Worm (Caenorhabditis elegans) whole organism, young adult: ENCODE results near the gene frpr-9.
A peak's percentile ranks its signal among the peaks of the same experiment; 100 is the strongest.

Experiments
- B0035.1 ChIP-seq: sonication (generic microtip); optimal IDR thresholded peaks from 2 replicates; lab custom pipeline; 2016; ENCODE audit warnings: missing genetic modification characterization, mild to moderate bottlenecking, missing compliant biosample characterization, missing genotype, missing genetic modification reagents
- B0336.3 ChIP-seq: fragments of 200-800 bp; sonication (Bioruptor generic); IDR thresholded peaks from 2 replicates; pipeline ENCODE4 v1.3.6; 2022; ENCODE audit warnings: missing genetic modification characterization, missing compliant biosample characterization
- C06A6.2 ChIP-seq: fragments of 200-800 bp; sonication (Bioruptor generic); conservative IDR thresholded peaks from 2 replicates; pipeline ENCODE4 v1.3.6; 2022; ENCODE audit warnings: missing genetic modification characterization, missing compliant biosample characterization
- F10E7.11 ChIP-seq: sonication (generic microtip); optimal IDR thresholded peaks from 2 replicates; lab custom pipeline; 2017; ENCODE audit warnings: mild to moderate bottlenecking, missing genetic modification characterization, moderate library complexity, missing compliant biosample characterization
- F49E8.2 ChIP-seq: sonication (generic microtip); optimal IDR thresholded peaks from 3 replicates; lab custom pipeline; 2017; ENCODE audit warnings: missing genetic modification characterization, mild to moderate bottlenecking, missing compliant biosample characterization, antibody characterized with exemption, moderate library complexity; ENCODE audit not compliant: insufficient read depth
- F52B5.7 ChIP-seq: sonication (generic microtip); optimal IDR thresholded peaks from 2 replicates; lab custom pipeline; 2016; ENCODE audit warnings: mild to moderate bottlenecking, missing genetic modification characterization, missing compliant biosample characterization
- K11D2.4 ChIP-seq: fragments of 200-800 bp; sonication (Bioruptor generic); IDR thresholded peaks from 2 replicates; pipeline ENCODE4 v1.3.6; 2022; ENCODE audit warnings: missing genetic modification reagents, missing genetic modification characterization, missing compliant biosample characterization
- K12H6.12 ChIP-seq: fragments of 200-800 bp; sonication (Bioruptor generic); optimal IDR thresholded peaks from 2 replicates; lab custom pipeline; 2018; ENCODE audit warnings: mild to moderate bottlenecking, missing genetic modification characterization, missing compliant biosample characterization
- T07F8.4 ChIP-seq: sonication (generic microtip); optimal IDR thresholded peaks from 2 replicates; lab custom pipeline; 2016; ENCODE audit warnings: mild to moderate bottlenecking, missing genetic modification characterization, moderate library complexity, missing compliant biosample characterization
- Y53F4B.3 ChIP-seq: fragments of 200-800 bp; sonication (Bioruptor generic); IDR thresholded peaks from 2 replicates; pipeline ENCODE4 v1.3.6; 2022; ENCODE audit warnings: missing genetic modification reagents, missing genetic modification characterization, missing compliant biosample characterization
- Y56A3A.18 ChIP-seq: fragments of 200-800 bp; sonication (Bioruptor generic); IDR thresholded peaks from 2 replicates; pipeline ENCODE4 v1.3.6; 2022; ENCODE audit warnings: missing genetic modification reagents, missing genetic modification characterization, missing compliant biosample characterization
- Y79H2A.3 ChIP-seq: fragments of 200-800 bp; sonication (Bioruptor generic); conservative IDR thresholded peaks from 2 replicates; pipeline ENCODE4 v1.3.6; 2022; ENCODE audit warnings: missing genetic modification reagents, missing genetic modification characterization, missing compliant biosample characterization
- ZK185.1 ChIP-seq: sonication (generic microtip); optimal IDR thresholded peaks from 2 replicates; lab custom pipeline; 2016; ENCODE audit warnings: mild to moderate bottlenecking, missing genetic modification characterization, missing compliant biosample characterization; ENCODE audit not compliant: poor library complexity, severe bottlenecking
- aptf-2 ChIP-seq: fragments of 200-800 bp; sonication (Bioruptor generic); conservative IDR thresholded peaks from 2 replicates; pipeline ENCODE4 v1.3.6; 2022; ENCODE audit warnings: missing genetic modification reagents, missing genetic modification characterization, missing compliant biosample characterization
- atf-7 ChIP-seq: sonication (generic microtip); optimal IDR thresholded peaks from 2 replicates; lab custom pipeline; 2017; ENCODE audit warnings: mild to moderate bottlenecking, missing genetic modification characterization, missing compliant biosample characterization
- athp-1 ChIP-seq: sonication (generic microtip); optimal IDR thresholded peaks from 2 replicates; lab custom pipeline; 2017; ENCODE audit warnings: mild to moderate bottlenecking, missing genetic modification characterization, missing compliant biosample characterization
- attf-5 ChIP-seq: fragments of 200-800 bp; sonication (Bioruptor generic); optimal IDR thresholded peaks from 2 replicates; lab custom pipeline; 2018; ENCODE audit warnings: mild to moderate bottlenecking, missing genetic modification characterization, missing compliant biosample characterization
- ceh-27 ChIP-seq: fragments of 200-800 bp; sonication (Bioruptor generic); optimal IDR thresholded peaks from 2 replicates; lab custom pipeline; 2018; ENCODE audit warnings: mild to moderate bottlenecking, missing genetic modification characterization, moderate library complexity, missing compliant biosample characterization
- ceh-91 ChIP-seq: fragments of 200-800 bp; sonication (Bioruptor generic); IDR thresholded peaks from 2 replicates; pipeline ENCODE4 v1.3.6; 2022; ENCODE audit warnings: missing genetic modification reagents, missing genetic modification characterization, missing compliant biosample characterization
- dox-1 ChIP-seq: fragments of 200-800 bp; sonication (Bioruptor generic); IDR thresholded peaks from 2 replicates; pipeline ENCODE4 v1.3.6; 2022; ENCODE audit warnings: missing genetic modification reagents, missing genetic modification characterization, missing compliant biosample characterization
- egl-18 ChIP-seq: fragments of 200-800 bp; sonication (Bioruptor generic); IDR thresholded peaks from 2 replicates; pipeline ENCODE4 v1.3.6; 2022; ENCODE audit warnings: missing genetic modification reagents, missing genetic modification characterization, missing compliant biosample characterization
- egrh-3 ChIP-seq: fragments of 200-800 bp; sonication (Bioruptor generic); IDR thresholded peaks from 2 replicates; pipeline ENCODE4 v1.3.6; 2022; ENCODE audit warnings: missing genetic modification reagents, missing genetic modification characterization, missing compliant biosample characterization
- ekl-4 ChIP-seq: fragments of 200-800 bp; sonication (Bioruptor generic); IDR thresholded peaks from 2 replicates; pipeline ENCODE4 v1.3.6; 2022; ENCODE audit warnings: missing genetic modification reagents, missing genetic modification characterization, missing compliant biosample characterization
- gei-17 ChIP-seq: fragments of 200-800 bp; sonication (Bioruptor generic); optimal IDR thresholded peaks from 2 replicates; lab custom pipeline; 2018; ENCODE audit warnings: mild to moderate bottlenecking, missing genetic modification characterization, missing compliant biosample characterization
- hlh-12 ChIP-seq: sonication (generic microtip); optimal IDR thresholded peaks from 2 replicates; lab custom pipeline; 2016; ENCODE audit warnings: missing genetic modification characterization, missing compliant biosample characterization
- hmg-1.2 ChIP-seq: fragments of 200-800 bp; sonication (Bioruptor generic); IDR thresholded peaks from 2 replicates; pipeline ENCODE4 v1.3.6; 2022; ENCODE audit warnings: missing genetic modification reagents, missing genetic modification characterization, missing compliant biosample characterization
- hmg-20 ChIP-seq: fragments of 200-800 bp; sonication (Bioruptor generic); IDR thresholded peaks from 2 replicates; pipeline ENCODE4 v1.3.6; 2022; ENCODE audit warnings: missing genetic modification reagents, missing genetic modification characterization, missing compliant biosample characterization
- hsf-1 ChIP-seq: fragments of 200-800 bp; sonication (Bioruptor generic); IDR thresholded peaks from 2 replicates; pipeline ENCODE4 v1.3.6; 2022; ENCODE audit warnings: missing genetic modification reagents, missing genetic modification characterization, missing compliant biosample characterization
- lin-40 ChIP-seq: sonication (generic microtip); optimal IDR thresholded peaks from 2 replicates; lab custom pipeline; 2016; ENCODE audit warnings: missing genetic modification characterization, mild to moderate bottlenecking, missing compliant biosample characterization, missing genotype, missing genetic modification reagents
- lsl-1 ChIP-seq: fragments of 200-800 bp; sonication (Bioruptor generic); optimal IDR thresholded peaks from 2 replicates; lab custom pipeline; 2018; ENCODE audit warnings: mild to moderate bottlenecking, missing genetic modification characterization, moderate library complexity, missing compliant biosample characterization
- madf-10 ChIP-seq: sonication (generic microtip); optimal IDR thresholded peaks from 2 replicates; lab custom pipeline; 2016; ENCODE audit warnings: mild to moderate bottlenecking, missing genetic modification characterization, missing compliant biosample characterization
- madf-6 ChIP-seq: fragments of 200-800 bp; sonication (Bioruptor generic); IDR thresholded peaks from 2 replicates; pipeline ENCODE4 v1.3.6; 2022; ENCODE audit warnings: missing genetic modification reagents, missing genetic modification characterization, missing compliant biosample characterization
- nfyb-1 ChIP-seq: fragments of 200-800 bp; sonication (Bioruptor generic); IDR thresholded peaks from 2 replicates; pipeline ENCODE4 v1.3.6; 2022; ENCODE audit warnings: missing genetic modification reagents, missing genetic modification characterization, missing compliant biosample characterization
- nhr-80 ChIP-seq: sonication (generic microtip); optimal IDR thresholded peaks from 2 replicates; lab custom pipeline; 2016; ENCODE audit warnings: missing genetic modification characterization, missing compliant biosample characterization
- nhr-90 ChIP-seq: sonication (generic microtip); optimal IDR thresholded peaks from 2 replicates; lab custom pipeline; 2016; ENCODE audit warnings: missing genotype, mild to moderate bottlenecking, missing genetic modification characterization, missing compliant biosample characterization
- pbrm-1 ChIP-seq: fragments of 200-800 bp; sonication (Bioruptor generic); IDR thresholded peaks from 2 replicates; pipeline ENCODE4 v1.3.6; 2022; ENCODE audit warnings: missing genetic modification reagents, missing genetic modification characterization, missing compliant biosample characterization
- snpc-1.3 ChIP-seq: sonication (generic microtip); optimal IDR thresholded peaks from 2 replicates; lab custom pipeline; 2017; ENCODE audit warnings: missing genetic modification characterization, mild to moderate bottlenecking, missing compliant biosample characterization, antibody characterized with exemption, moderate library complexity, missing genotype, missing genetic modification reagents; ENCODE audit not compliant: insufficient read depth
- snpc-3.4 ChIP-seq: sonication (generic microtip); optimal IDR thresholded peaks from 2 replicates; lab custom pipeline; 2017; ENCODE audit warnings: missing genetic modification characterization, mild to moderate bottlenecking, missing compliant biosample characterization, antibody characterized with exemption, moderate library complexity, missing genotype, missing genetic modification reagents
- snpc-4 ChIP-seq, 5 experiments: fragments of 150-350 bp in 1 of 5; sonication (generic microtip) in 4 of 5; optimal IDR thresholded peaks; 2 replicates each; lab custom pipeline; 2014 to 2018; ENCODE audit warnings: missing genetic modification characterization in 5 of 5, missing biosample characterization in 3 of 5, antibody characterized with exemption in 2 of 5, mild to moderate bottlenecking in 2 of 5, missing compliant biosample characterization in 2 of 5, missing genotype in 2 of 5, moderate library complexity in 2 of 5, missing genetic modification reagents in 1 of 5
- somi-1 ChIP-seq: fragments of 200-800 bp; sonication (Bioruptor generic); optimal IDR thresholded peaks from 2 replicates; lab custom pipeline; 2018; ENCODE audit warnings: mild to moderate bottlenecking, missing genetic modification characterization, missing compliant biosample characterization
- sptf-2 ChIP-seq: fragments of 200-800 bp; sonication (Bioruptor generic); optimal IDR thresholded peaks from 2 replicates; lab custom pipeline; 2018; ENCODE audit warnings: mild to moderate bottlenecking, missing genetic modification characterization, missing compliant biosample characterization
- tbp1 ChIP-seq: fragments of 200-800 bp; sonication (Bioruptor generic); optimal IDR thresholded peaks from 2 replicates; lab custom pipeline; 2018; ENCODE audit warnings: mild to moderate bottlenecking, missing genetic modification characterization, missing compliant biosample characterization
- unc-130 ChIP-seq: sonication (generic microtip); optimal IDR thresholded peaks from 2 replicates; lab custom pipeline; 2016; ENCODE audit warnings: missing genetic modification reagents, missing genetic modification characterization, missing compliant biosample characterization
- zfh-2 ChIP-seq: fragments of 200-800 bp; sonication (Bioruptor generic); conservative IDR thresholded peaks from 2 replicates; pipeline ENCODE4 v1.3.6; 2022; ENCODE audit warnings: missing genetic modification reagents, missing genetic modification characterization, missing compliant biosample characterization

The frpr-9 gene

ce11 chrV:10960544-10960943 lies 31.3 kb upstream of the frpr-9 start, which contains the start of gene vps-36 (continued):
- TF ChIP-seq egl-18 (GFP tag; lab: Robert Waterston, UW) (no peak), somi-1 (GFP tag; lab: Kevin White, UChicago) (no peak), ceh-27 (GFP tag; lab: Kevin White, UChicago) (no peak), nhr-80 (tag; lab: Kevin White, UChicago) (peak; percentile 90), atf-7 (tag; lab: Kevin White, UChicago) (peak; percentile 11), pbrm-1 (GFP tag; lab: Robert Waterston, UW) (peak; percentile 57; the same call in 1 of the 2 replicates), gei-17 (no peak), lsl-1 (GFP tag; lab: Kevin White, UChicago) (no peak), B0035.1 (tag; lab: Kevin White, UChicago) (no peak), sptf-2 (GFP tag; lab: Kevin White, UChicago) (no peak), Y79H2A.3 (GFP tag; lab: Robert Waterston, UW) (no peak)

- TF ChIP-seq lin-40 (tag; lab: Kevin White, UChicago): peak; percentile 34
- TF ChIP-seq F10E7.11 (tag; lab: Kevin White, UChicago): peak; percentile 56
- TF ChIP-seq snpc-3.4 (tag; lab: Kevin White, UChicago): no peak
- peak; percentile 67 for TF ChIP-seq K12H6.12 (tag; lab: Kevin White, UChicago)
- TF ChIP-seq nhr-90 (tag; lab: Kevin White, UChicago): no peak
- no peak for TF ChIP-seq hmg-20 (GFP tag; lab: Robert Waterston, UW)
- no peak for TF ChIP-seq Y53F4B.3 (GFP tag; lab: Robert Waterston, UW)
- TF ChIP-seq Y79H2A.3 (GFP tag; lab: Robert Waterston, UW): no peak
- TF ChIP-seq attf-5: peak; percentile 38
- peak; percentile 7 for TF ChIP-seq nhr-80 (tag; lab: Kevin White, UChicago)
- no peak for TF ChIP-seq aptf-2 (GFP tag; lab: Robert Waterston, UW)
- no peak for TF ChIP-seq unc-130 (GFP tag; lab: Kevin White, UChicago)
- peak; percentile 52; the same call in 1 of the 2 replicates for TF ChIP-seq pbrm-1 (GFP tag; lab: Robert Waterston, UW)
- TF ChIP-seq egrh-3 (GFP tag; lab: Robert Waterston, UW): no peak
- TF ChIP-seq ceh-27 (GFP tag; lab: Kevin White, UChicago): peak; percentile 67
- peak; percentile 12 for TF ChIP-seq madf-10 (tag; lab: Kevin White, UChicago)
- peak; percentile 36; the same call in 1 of the 2 replicates for TF ChIP-seq B0336.3 (GFP tag; lab: Robert Waterston, UW)
- TF ChIP-seq Y56A3A.18 (GFP tag; lab: Robert Waterston, UW): 0 out of 2 replicates have a peak, but pooled peaks have one; percentile 43
- 0 out of 2 replicates have a peak, but pooled peaks have one; percentile 12 for TF ChIP-seq madf-6 (GFP tag; lab: Robert Waterston, UW)
- TF ChIP-seq dox-1 (GFP tag; lab: Robert Waterston, UW): peak; percentile 44; the same call in 1 of the 2 replicates
- TF ChIP-seq egl-18 (GFP tag; lab: Robert Waterston, UW): no peak
- TF ChIP-seq athp-1 (tag; lab: Kevin White, UChicago): no peak
- TF ChIP-seq atf-7 (tag; lab: Kevin White, UChicago): peak; percentile 48
- peak; percentile 29; the same call in 1 of the 2 replicates for TF ChIP-seq nfyb-1 (GFP tag; lab: Robert Waterston, UW)
- TF ChIP-seq ceh-91 (GFP tag; lab: Robert Waterston, UW): no peak
- peak; percentile 52; the same call in 1 of the 2 replicates for TF ChIP-seq K11D2.4 (GFP tag; lab: Robert Waterston, UW)
- TF ChIP-seq T07F8.4 (tag; lab: Kevin White, UChicago): no peak
- TF ChIP-seq zfh-2 (GFP tag; lab: Robert Waterston, UW): peak; percentile 86
- no peak for TF ChIP-seq F49E8.2 (tag; lab: Kevin White, UChicago)
- TF ChIP-seq somi-1 (GFP tag; lab: Kevin White, UChicago): peak; percentile 40
- peak; percentile 19 for TF ChIP-seq ZK185.1 (tag; lab: Kevin White, UChicago)
- no peak for TF ChIP-seq hlh-12 (tag; lab: Kevin White, UChicago)
- TF ChIP-seq F52B5.7 (tag; lab: Kevin White, UChicago): peak; percentile 28
- TF ChIP-seq C06A6.2 (GFP tag; lab: Robert Waterston, UW): no peak
- TF ChIP-seq tbp1 (GFP tag; lab: Kevin White, UChicago): peak; percentile 10
- peak; percentile 53; the same call in 1 of the 2 replicates for TF ChIP-seq hmg-1.2 (GFP tag; lab: Robert Waterston, UW)
- TF ChIP-seq snpc-4 (GFP tag; optimal IDR thresholded peaks at IDR 0.05; lab: Kevin White, UChicago): no peak
- TF ChIP-seq snpc-4 (tag; optimal IDR thresholded peaks at IDR 0.05; lab: Kevin White, UChicago): peak in 1 of 4 experiments; percentile 23
- 0 out of 2 replicates have a peak, but pooled peaks have one; percentile 39 for TF ChIP-seq ekl-4 (GFP tag; lab: Robert Waterston, UW)
- no peak for TF ChIP-seq snpc-1.3 (tag; lab: Kevin White, UChicago)
- 0 out of 2 replicates have a peak, but pooled peaks have one; percentile 15 for TF ChIP-seq hsf-1
These were observed 30.4 kb upstream of the frpr-9 start for ce11 chrV:10961448-10961870.
